Fruit fly (Drosophila melanogaster): ENCODE data around the gene Pde6.

DNA sequence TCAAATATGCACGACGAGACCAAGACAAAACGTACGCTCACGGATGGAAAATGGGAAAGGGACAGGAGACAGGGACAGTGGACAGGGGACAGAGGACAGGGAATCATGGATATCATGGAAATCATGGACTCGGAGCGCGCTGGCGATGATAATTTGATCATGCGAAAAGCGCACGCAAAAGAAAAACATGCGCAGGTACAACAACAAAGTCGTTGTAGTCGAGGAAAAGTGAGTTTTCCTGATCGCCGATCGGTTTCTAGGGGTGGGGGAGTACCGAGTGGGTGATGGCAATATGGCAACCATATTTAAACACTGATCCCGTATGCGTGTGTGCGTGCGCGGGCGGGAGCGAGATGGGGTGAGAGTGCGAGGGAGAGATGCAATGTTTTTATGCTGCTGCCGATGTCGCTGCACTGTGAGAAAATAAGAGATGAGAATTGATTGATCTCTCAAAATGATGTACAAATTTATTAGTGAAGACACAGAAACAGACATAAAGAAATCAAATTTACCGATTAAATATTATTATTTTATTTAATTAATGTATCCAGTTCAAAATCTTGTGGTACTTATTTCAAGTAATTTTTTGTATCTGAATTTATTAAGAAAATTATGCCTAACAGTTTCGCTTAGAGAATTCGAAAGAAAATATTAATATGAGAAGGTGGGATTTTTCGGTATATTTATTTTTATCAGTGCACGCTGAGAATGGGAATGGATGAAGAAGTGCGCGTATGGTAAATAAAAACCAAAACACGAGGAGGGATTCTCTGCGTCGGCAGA lies 32.8 kb upstream of the Pde6 start:
- TF ChIP-seq pad (GFP tag; optimal IDR thresholded peaks at IDR 0.05), result no peak
- no peak for TF ChIP-seq CG5204 (GFP tag; optimal IDR thresholded peaks at IDR 0.05)
- TF ChIP-seq Clk (GFP tag; optimal IDR thresholded peaks at IDR 0.05), result no peak
- no peak for TF ChIP-seq CG33017 (tag; optimal IDR thresholded peaks at IDR 0.05)
- no peak for TF ChIP-seq tj (GFP tag; optimal IDR thresholded peaks at IDR 0.05)
- no peak for TF ChIP-seq CG1620 (GFP tag; optimal IDR thresholded peaks at IDR 0.05)
- TF ChIP-seq bab1 (GFP tag; optimal IDR thresholded peaks at IDR 0.05), result no peak
- TF ChIP-seq Hr96 (GFP tag; optimal IDR thresholded peaks at IDR 0.05), result no peak
- no peak for TF ChIP-seq CG14711 (tag; optimal IDR thresholded peaks at IDR 0.05)
- TF ChIP-seq cic (GFP tag; optimal IDR thresholded peaks at IDR 0.05), result no peak
- TF ChIP-seq kay (GFP tag; ENCODE audit: borderline replicate concordance), result no peak
- TF ChIP-seq ovo (GFP tag; optimal IDR thresholded peaks at IDR 0.05), result no peak
